Worm (Caenorhabditis elegans): ENCODE data around the gene K05F1.14.

Gene K05F1.14

DNA sequence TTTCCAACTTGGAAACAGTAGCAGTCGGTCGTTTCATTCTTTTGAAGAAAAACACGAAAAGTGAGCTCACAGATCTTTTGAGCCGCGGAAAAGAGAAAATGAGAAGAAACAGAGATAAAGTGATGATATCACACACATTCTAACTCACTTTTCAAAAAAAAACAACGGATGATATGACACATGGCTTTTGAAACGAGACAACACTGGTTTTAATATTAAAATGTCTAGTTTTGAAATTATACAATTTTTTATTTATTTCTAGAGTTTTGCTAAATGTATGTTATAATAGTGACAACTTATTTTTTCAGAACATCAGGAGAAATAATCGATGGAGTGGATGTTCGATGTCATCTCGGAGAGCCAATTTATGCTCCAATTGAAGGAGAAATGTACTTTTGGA lies at the start of gene K05F1.14:
TSS of gene K05F1.14 (minus strand) at position 101 of the 400 bp plus-strand sequence.
- TF ChIP-seq ets-7 (tag; optimal IDR thresholded peaks at IDR 0.05) (no peak), sea-1 (GFP tag; conservative IDR thresholded peaks at IDR 0.05) (no peak), scrt-1 (GFP tag; IDR thresholded peaks at IDR 0.05) (no peak)

DNA sequence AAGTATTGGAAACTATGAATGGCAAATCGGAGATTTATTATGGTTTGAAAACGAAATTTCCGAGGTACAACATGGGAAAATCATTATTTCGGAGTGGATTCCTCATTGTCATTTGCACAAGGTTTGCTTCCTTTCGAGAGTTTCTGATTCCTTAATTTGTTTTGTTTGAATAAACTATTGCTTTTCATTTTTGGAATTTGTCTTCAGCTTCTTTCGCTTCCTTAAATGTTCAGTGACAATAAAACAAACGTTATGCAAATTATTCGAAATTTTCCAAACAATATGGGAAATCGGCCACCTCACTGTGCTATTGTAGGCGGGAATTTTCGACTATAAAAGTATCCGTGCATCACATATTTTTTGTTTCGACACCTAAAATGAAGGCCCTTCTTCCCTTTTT lies 49.5 kb upstream of the K05F1.14 start, which contains the start of gene nep-25:
TSS of gene nep-25 (plus strand) at position 375 of the 400 bp plus-strand sequence.
- no peak for TF ChIP-seq F13C5.2 (tag; optimal IDR thresholded peaks at IDR 0.05)
- TF ChIP-seq ceh-13 (GFP tag; optimal IDR thresholded peaks at IDR 0.05), result no peak
- no peak for TF ChIP-seq aly-1 (tag; optimal IDR thresholded peaks at IDR 0.05)
- no peak for TF ChIP-seq ceh-36 (tag; optimal IDR thresholded peaks at IDR 0.05)
- no peak for TF ChIP-seq scrt-1 (GFP tag; IDR thresholded peaks at IDR 0.05)
- no peak for TF ChIP-seq ets-7 (tag; optimal IDR thresholded peaks at IDR 0.05)
- no peak for TF ChIP-seq ama-1 (optimal IDR thresholded peaks at IDR 0.05)
- TF ChIP-seq flt-1 (GFP tag; IDR thresholded peaks at IDR 0.05), result no peak
- TF ChIP-seq B0310.2 (tag; optimal IDR thresholded peaks at IDR 0.05), result no peak
- TF ChIP-seq tbx-37 (GFP tag; conservative IDR thresholded peaks at IDR 0.05), result no peak
- TF ChIP-seq hmbx-1 (tag; optimal IDR thresholded peaks at IDR 0.05), result no peak

DNA sequence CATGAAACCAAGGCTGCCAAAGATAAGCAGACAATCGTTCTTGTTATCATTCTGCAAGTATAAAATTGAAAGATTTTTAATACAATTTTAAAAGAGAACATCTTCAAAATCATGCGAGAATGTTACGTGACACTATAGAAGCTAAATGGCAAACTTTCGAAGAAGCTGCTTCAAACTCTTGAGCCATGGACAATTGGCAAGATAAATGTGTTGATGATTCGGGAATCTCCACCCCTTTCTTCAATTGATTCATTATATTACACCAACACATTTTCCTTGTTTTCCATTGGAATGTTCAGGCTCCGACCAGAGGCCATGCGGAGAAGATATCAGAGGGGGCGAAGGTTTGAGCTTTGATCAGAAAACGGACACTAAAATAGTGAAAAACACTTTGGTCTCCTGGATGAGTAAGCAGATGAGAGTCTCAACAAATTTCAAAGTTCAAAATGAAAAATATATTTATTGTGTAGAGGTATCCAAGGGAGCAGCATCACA lies 48.7 kb upstream of the K05F1.14 start, which contains the start of gene lec-5:
TSS of gene lec-5 (minus strand) at position 51 of the 495 bp plus-strand sequence.
- TF ChIP-seq flt-1 (GFP tag; IDR thresholded peaks at IDR 0.05) (no peak), tra-4 (tag; optimal IDR thresholded peaks at IDR 0.05) (no peak), B0310.2 (tag; optimal IDR thresholded peaks at IDR 0.05) (no peak), ets-7 (tag; optimal IDR thresholded peaks at IDR 0.05) (no peak), hmbx-1 (tag; optimal IDR thresholded peaks at IDR 0.05) (no peak), tbx-11 (GFP tag; IDR thresholded peaks at IDR 0.05) (no peak), sea-1 (GFP tag; conservative IDR thresholded peaks at IDR 0.05) (no peak)

DNA sequence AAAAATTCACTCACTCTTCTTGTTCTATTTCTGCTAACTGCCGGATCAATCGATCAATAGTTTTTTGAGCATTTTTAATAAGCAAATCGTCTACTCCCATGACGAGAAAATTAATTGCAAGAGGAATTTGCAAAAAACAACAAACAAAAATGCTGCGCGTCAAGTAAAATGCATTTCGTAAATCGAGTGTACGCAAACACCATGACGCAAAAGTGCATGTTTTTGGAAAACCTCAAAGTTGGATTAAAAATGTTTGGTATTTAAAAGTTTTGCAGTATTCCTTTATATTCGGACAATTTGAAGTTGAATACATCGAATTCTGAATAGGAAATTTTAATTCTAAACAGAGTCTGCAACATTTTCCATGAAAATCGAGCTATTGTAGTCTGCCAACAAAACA lies 46.8 kb upstream of the K05F1.14 start, which contains the start of gene ZK1248.19:
TSS of gene ZK1248.19 (minus strand) at position 188 of the 400 bp plus-strand sequence.
- TF ChIP-seq tbx-37 (GFP tag; conservative IDR thresholded peaks at IDR 0.05) (no peak), sea-1 (GFP tag; conservative IDR thresholded peaks at IDR 0.05) (no peak), ets-7 (tag; optimal IDR thresholded peaks at IDR 0.05) (no peak), hnd-1 (tag; optimal IDR thresholded peaks at IDR 0.05) (no peak), ceh-36 (tag; optimal IDR thresholded peaks at IDR 0.05) (no peak)

DNA sequence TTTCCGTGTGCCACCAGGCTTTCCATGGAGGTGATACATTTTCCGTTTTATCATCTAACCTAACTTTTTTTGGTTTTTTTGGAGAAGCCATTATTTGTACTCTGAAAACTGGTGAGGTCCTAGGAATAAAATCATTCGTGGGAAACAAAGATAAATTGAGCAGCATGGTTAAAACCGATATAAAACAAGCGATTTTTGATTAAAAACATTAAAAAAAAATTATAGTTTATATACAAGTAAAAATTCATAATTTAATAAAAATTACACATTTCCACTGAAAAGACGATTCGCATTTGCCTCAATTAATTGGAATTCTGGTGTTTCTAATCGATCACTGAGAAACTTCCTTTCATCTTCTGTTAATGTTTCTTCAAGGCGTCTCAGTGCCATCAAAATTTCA lies 46.1 kb upstream of the K05F1.14 start, which contains the start of gene ZK1248.15:
TSS of gene ZK1248.15 (minus strand) at position 101 of the 400 bp plus-strand sequence.
- no peak for TF ChIP-seq F13C5.2 (tag; optimal IDR thresholded peaks at IDR 0.05)
- no peak for TF ChIP-seq hmbx-1 (tag; optimal IDR thresholded peaks at IDR 0.05)
- no peak for TF ChIP-seq tbx-37 (GFP tag; conservative IDR thresholded peaks at IDR 0.05)
- TF ChIP-seq pes-1 (GFP tag; IDR thresholded peaks at IDR 0.05), result no peak
- TF ChIP-seq hmg-4 (GFP tag; optimal IDR thresholded peaks at IDR 0.05), result no peak
- TF ChIP-seq flt-1 (GFP tag; IDR thresholded peaks at IDR 0.05), result no peak
- no peak for TF ChIP-seq ama-1 (optimal IDR thresholded peaks at IDR 0.05)
- no peak for TF ChIP-seq aly-1 (tag; optimal IDR thresholded peaks at IDR 0.05)
- no peak for TF ChIP-seq hnd-1 (tag; optimal IDR thresholded peaks at IDR 0.05)
- no peak for TF ChIP-seq ets-7 (tag; optimal IDR thresholded peaks at IDR 0.05)
- no peak for TF ChIP-seq ceh-13 (GFP tag; optimal IDR thresholded peaks at IDR 0.05)
- TF ChIP-seq ceh-36 (tag; optimal IDR thresholded peaks at IDR 0.05), result no peak
- no peak for TF ChIP-seq B0310.2 (tag; optimal IDR thresholded peaks at IDR 0.05)
- TF ChIP-seq tbx-11 (GFP tag; IDR thresholded peaks at IDR 0.05), result no peak
- no peak for TF ChIP-seq sea-1 (GFP tag; conservative IDR thresholded peaks at IDR 0.05)
- no peak for TF ChIP-seq tra-4 (tag; optimal IDR thresholded peaks at IDR 0.05)
- TF ChIP-seq scrt-1 (GFP tag; IDR thresholded peaks at IDR 0.05), result no peak

DNA sequence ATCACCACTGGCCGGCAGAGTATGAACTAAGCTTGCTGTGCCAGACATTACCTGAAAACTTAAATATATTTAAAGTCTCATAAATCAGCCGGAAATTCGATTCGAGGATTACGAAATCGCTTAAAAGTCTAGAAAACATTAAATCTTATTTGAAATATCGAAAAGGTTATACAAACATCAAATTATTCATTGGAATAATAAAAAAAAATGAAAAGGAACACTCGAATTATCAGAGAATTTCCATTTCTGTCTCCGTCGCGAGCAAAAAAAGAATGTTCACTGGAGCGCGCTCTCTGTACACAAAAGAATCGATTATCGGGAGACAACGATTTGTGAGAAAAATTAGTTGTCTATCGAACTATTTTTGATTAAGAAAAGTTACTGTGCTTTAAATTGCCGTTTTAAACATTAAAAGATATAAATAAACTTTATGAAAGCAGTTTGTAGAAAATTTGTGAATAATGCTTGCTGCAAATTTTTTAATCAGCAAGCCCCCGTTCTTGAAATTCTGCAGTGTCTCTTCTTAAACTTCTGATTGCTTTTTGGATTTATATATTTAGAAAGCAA lies 43.8 kb upstream of the K05F1.14 start, which contains the start of gene fzo-1:
TSS of gene fzo-1 (minus strand) at position 51 of the 567 bp plus-strand sequence.
- peak; percentile 36 for TF ChIP-seq ceh-13 (GFP tag; optimal IDR thresholded peaks at IDR 0.05)
- TF ChIP-seq sea-1 (GFP tag; conservative IDR thresholded peaks at IDR 0.05), result no peak
- peak; percentile 48 for TF ChIP-seq ets-7 (tag; optimal IDR thresholded peaks at IDR 0.05)
- TF ChIP-seq tbx-11 (GFP tag; IDR thresholded peaks at IDR 0.05), result no peak
- TF ChIP-seq tra-4 (tag; optimal IDR thresholded peaks at IDR 0.05), result peak; percentile 14
- TF ChIP-seq F13C5.2 (tag; optimal IDR thresholded peaks at IDR 0.05), result peak; percentile 26
- 0 out of 2 replicates have a peak, but pooled peaks have one; percentile 26 for TF ChIP-seq tbx-37 (GFP tag; conservative IDR thresholded peaks at IDR 0.05)
- no peak for TF ChIP-seq pes-1 (GFP tag; IDR thresholded peaks at IDR 0.05)
- TF ChIP-seq ama-1 (optimal IDR thresholded peaks at IDR 0.05), result no peak
- no peak for TF ChIP-seq flt-1 (GFP tag; IDR thresholded peaks at IDR 0.05)
- TF ChIP-seq hnd-1 (tag; optimal IDR thresholded peaks at IDR 0.05), result peak; percentile 40
- no peak for TF ChIP-seq hmg-4 (GFP tag; optimal IDR thresholded peaks at IDR 0.05)
- peak; percentile 21 for TF ChIP-seq B0310.2 (tag; optimal IDR thresholded peaks at IDR 0.05)
- TF ChIP-seq ceh-36 (tag; optimal IDR thresholded peaks at IDR 0.05), result no peak

DNA sequence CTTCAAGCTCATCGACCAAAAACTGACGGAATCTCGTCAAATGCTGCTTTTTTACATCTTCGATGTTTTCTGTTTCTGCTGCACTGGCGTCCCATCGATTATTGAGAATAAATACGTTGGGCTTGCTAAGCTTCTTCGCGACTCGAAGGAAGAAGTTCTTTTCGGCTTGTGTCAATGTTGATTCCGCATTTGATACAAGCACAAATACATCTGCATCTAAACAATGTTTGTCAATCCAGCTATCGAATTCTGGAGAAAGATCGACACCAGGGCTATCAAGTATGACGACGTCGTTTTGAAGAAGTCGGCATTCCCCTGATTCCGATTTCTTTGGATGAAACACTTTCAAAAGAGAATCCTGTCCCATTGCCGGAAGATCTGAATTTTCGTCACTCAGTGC lies 42.8 kb upstream of the K05F1.14 start:
- TF ChIP-seq F13C5.2 (tag; optimal IDR thresholded peaks at IDR 0.05) (no peak), tbx-11 (GFP tag; IDR thresholded peaks at IDR 0.05) (no peak), ets-7 (tag; optimal IDR thresholded peaks at IDR 0.05) (no peak), sea-1 (GFP tag; conservative IDR thresholded peaks at IDR 0.05) (no peak), tbx-37 (GFP tag; conservative IDR thresholded peaks at IDR 0.05) (no peak), hnd-1 (tag; optimal IDR thresholded peaks at IDR 0.05) (no peak), ama-1 (optimal IDR thresholded peaks at IDR 0.05) (no peak), B0310.2 (tag; optimal IDR thresholded peaks at IDR 0.05) (no peak), ceh-36 (tag; optimal IDR thresholded peaks at IDR 0.05) (no peak), flt-1 (GFP tag; IDR thresholded peaks at IDR 0.05) (no peak), hmbx-1 (tag; optimal IDR thresholded peaks at IDR 0.05) (no peak), ceh-13 (GFP tag; optimal IDR thresholded peaks at IDR 0.05) (no peak), scrt-1 (GFP tag; IDR thresholded peaks at IDR 0.05) (no peak), hmg-4 (GFP tag; optimal IDR thresholded peaks at IDR 0.05) (no peak), pes-1 (GFP tag; IDR thresholded peaks at IDR 0.05) (no peak), aly-1 (tag; optimal IDR thresholded peaks at IDR 0.05) (no peak), tra-4 (tag; optimal IDR thresholded peaks at IDR 0.05) (no peak)
